Fruit fly (Drosophila melanogaster) whole organism, wandering third instar larva: Measurements from ENCODE around the gene ind.

Source experiments
- CG32264 ChIP-seq: fragments of 200-800 bp; sonication (Bioruptor generic); optimal IDR thresholded peaks from 2 replicates; lab custom pipeline; 2016; ENCODE audit warnings: missing biosample characterization, missing genetic modification characterization
- CG9705 ChIP-seq: fragments of 200-800 bp; sonication (Bioruptor generic); optimal IDR thresholded peaks from 2 replicates; lab custom pipeline; 2018; ENCODE audit warnings: missing biosample characterization, mild to moderate bottlenecking, missing genetic modification characterization
- CrebA ChIP-seq: fragments of 200-800 bp; sonication (Bioruptor generic); optimal IDR thresholded peaks from 2 replicates; lab custom pipeline; 2016; ENCODE audit warnings: missing biosample characterization, mild to moderate bottlenecking, missing genetic modification characterization, borderline replicate concordance
- Dfd ChIP-seq: fragments of >200 bp; optimal IDR thresholded peaks from 2 replicates; lab custom pipeline; 2017; ENCODE audit warnings: missing biosample characterization, missing genetic modification characterization
- Dif ChIP-seq: fragments of 200-275, 200-300 bp; sonication (Bioruptor generic); optimal IDR thresholded peaks from 2 replicates; lab custom pipeline; 2018; ENCODE audit warnings: missing biosample characterization, missing genetic modification characterization; ENCODE audit not compliant: partially characterized antibody
- HLH106 ChIP-seq: fragments of 200-800 bp; optimal IDR thresholded peaks from 3 replicates; lab custom pipeline; 2019; ENCODE audit warnings: missing biosample characterization, mild to moderate bottlenecking, missing genetic modification characterization, moderate library complexity
- Hnf4 ChIP-seq: fragments of 200-800 bp; sonication (Bioruptor generic); optimal IDR thresholded peaks from 2 replicates; lab custom pipeline; 2016; ENCODE audit warnings: missing biosample characterization, mild to moderate bottlenecking, missing genetic modification characterization
- Hr78 ChIP-seq: fragments of >200 bp; optimal IDR thresholded peaks from 2 replicates; lab custom pipeline; 2017; ENCODE audit warnings: missing biosample characterization, missing genetic modification characterization
- Hr83 ChIP-seq: fragments of 200-300 bp; sonication (Bioruptor generic); optimal IDR thresholded peaks from 2 replicates; lab custom pipeline; 2016; ENCODE audit warnings: missing biosample characterization, mild to moderate bottlenecking, missing genetic modification characterization, moderate library complexity; ENCODE audit not compliant: poor library complexity, severe bottlenecking
- Jra ChIP-seq: sonication (Bioruptor generic); optimal IDR thresholded peaks from 2 replicates; lab custom pipeline; 2016; ENCODE audit warnings: missing biosample characterization, missing genetic modification characterization
- Mio ChIP-seq: sonication (Bioruptor generic); optimal IDR thresholded peaks from 2 replicates; lab custom pipeline; 2016; ENCODE audit warnings: missing biosample characterization, missing genetic modification characterization
- Myc ChIP-seq: fragments of >200 bp; optimal IDR thresholded peaks from 2 replicates; lab custom pipeline; 2017
- N ChIP-seq: fragments of >200 bp; optimal IDR thresholded peaks from 2 replicates; lab custom pipeline; 2018; ENCODE audit warnings: missing biosample characterization, missing external identifiers, missing genetic modification characterization
- OdsH ChIP-seq: fragments of 200-800 bp; sonication (Bioruptor generic); optimal IDR thresholded peaks from 2 replicates; lab custom pipeline; 2016; ENCODE audit warnings: missing biosample characterization, mild to moderate bottlenecking, missing genetic modification characterization
- Rel ChIP-seq, 2 experiments: fragments of 200-800 bp; sonication (Bioruptor generic) in 1 of 2; optimal IDR thresholded peaks; 2 replicates in 1 of 2; 3 replicates in 1 of 2; lab custom pipeline; 2016 to 2019; ENCODE audit warnings: mild to moderate bottlenecking in 2 of 2, missing biosample characterization in 2 of 2, missing genetic modification characterization in 2 of 2, moderate library complexity in 1 of 2
- Sp1 ChIP-seq: fragments of 200-800 bp; sonication (Bioruptor generic); optimal IDR thresholded peaks from 3 replicates; lab custom pipeline; 2019; ENCODE audit warnings: missing biosample characterization, mild to moderate bottlenecking, missing genetic modification characterization, moderate library complexity
- Vsx2 ChIP-seq: fragments of 200-300, 225-300 bp; sonication (Bioruptor generic); optimal IDR thresholded peaks from 2 replicates; lab custom pipeline; 2018; ENCODE audit warnings: missing biosample characterization, missing genetic modification characterization; ENCODE audit not compliant: partially characterized antibody
- br ChIP-seq: fragments of 200-800 bp; sonication (Bioruptor generic); optimal IDR thresholded peaks from 2 replicates; lab custom pipeline; 2016; ENCODE audit warnings: missing biosample characterization, missing genetic modification characterization
- brk ChIP-seq: fragments of 200-800 bp; sonication (Bioruptor generic); optimal IDR thresholded peaks from 2 replicates; lab custom pipeline; 2016; ENCODE audit warnings: missing biosample characterization, mild to moderate bottlenecking, missing genetic modification characterization
- dl ChIP-seq, 2 experiments: fragments of 175-275, 200-275 bp in 1 of 2; fragments of 200-275 bp in 1 of 2; sonication (Bioruptor generic); optimal IDR thresholded peaks; lab custom pipeline; 2018; ENCODE audit warnings: mild to moderate bottlenecking in 2 of 2, missing biosample characterization in 2 of 2, missing genetic modification characterization in 2 of 2, moderate library complexity in 2 of 2; ENCODE audit not compliant: partially characterized antibody in 2 of 2, insufficient read depth in 1 of 2
- dmrt93B ChIP-seq: fragments of 200-800 bp; sonication (Bioruptor generic); optimal IDR thresholded peaks from 2 replicates; lab custom pipeline; 2018; ENCODE audit warnings: missing biosample characterization, mild to moderate bottlenecking, missing genetic modification characterization
- ey ChIP-seq: fragments of 200-800 bp; sonication (Bioruptor generic); optimal IDR thresholded peaks from 2 replicates; lab custom pipeline; 2016; ENCODE audit warnings: missing biosample characterization, missing genetic modification characterization
- foxo ChIP-seq, 2 experiments: fragments of 200-800 bp; sonication (Bioruptor generic); optimal IDR thresholded peaks; 2 replicates in 1 of 2; 3 replicates in 1 of 2; lab custom pipeline; 2016 to 2017; ENCODE audit warnings: missing biosample characterization in 2 of 2, missing genetic modification characterization in 2 of 2
- fru ChIP-seq: fragments of 200-800 bp; sonication (Bioruptor generic); optimal IDR thresholded peaks from 3 replicates; lab custom pipeline; 2016; ENCODE audit warnings: missing biosample characterization, mild to moderate bottlenecking, missing genetic modification characterization
- h ChIP-seq: fragments of 200-800 bp; sonication (Bioruptor generic); optimal IDR thresholded peaks from 3 replicates; lab custom pipeline; 2016; ENCODE audit warnings: missing biosample characterization, mild to moderate bottlenecking, missing genetic modification characterization
- jim ChIP-seq: fragments of 175-275, 200-325 bp; sonication (Bioruptor generic); optimal IDR thresholded peaks from 2 replicates; lab custom pipeline; 2016; ENCODE audit warnings: missing biosample characterization, mild to moderate bottlenecking, missing genetic modification characterization
- lola ChIP-seq: fragments of >200 bp; optimal IDR thresholded peaks from 2 replicates; lab custom pipeline; 2017; ENCODE audit warnings: missing biosample characterization, missing genetic modification characterization
- pan ChIP-seq: fragments of >200 bp; optimal IDR thresholded peaks from 2 replicates; lab custom pipeline; 2017
- psq ChIP-seq: fragments of 200-800 bp; sonication (Bioruptor generic); optimal IDR thresholded peaks from 3 replicates; lab custom pipeline; 2017; ENCODE audit warnings: missing biosample characterization, mild to moderate bottlenecking, missing genetic modification characterization, moderate library complexity
- rgr ChIP-seq: fragments of 200-800 bp; sonication (Bioruptor generic); optimal IDR thresholded peaks from 3 replicates; lab custom pipeline; 2016; ENCODE audit warnings: missing biosample characterization, mild to moderate bottlenecking, missing genetic modification characterization
- sage ChIP-seq: fragments of 200-800 bp; sonication (Bioruptor generic); optimal IDR thresholded peaks from 2 replicates; lab custom pipeline; 2016; ENCODE audit warnings: missing biosample characterization, mild to moderate bottlenecking, missing genetic modification characterization
- sv ChIP-seq: fragments of 200-800 bp; sonication (Bioruptor generic); optimal IDR thresholded peaks from 3 replicates; lab custom pipeline; 2016; ENCODE audit warnings: missing biosample characterization, missing genetic modification characterization
- tai ChIP-seq: sonication (Bioruptor generic); optimal IDR thresholded peaks from 2 replicates; lab custom pipeline; 2016; ENCODE audit warnings: missing biosample characterization, missing genetic modification characterization
- usp ChIP-seq: fragments of >200 bp; optimal IDR thresholded peaks from 2 replicates; lab custom pipeline; 2017; ENCODE audit warnings: missing biosample characterization, missing genetic modification characterization
- woc ChIP-seq: sonication (Bioruptor generic); optimal IDR thresholded peaks from 2 replicates; lab custom pipeline; 2016; ENCODE audit warnings: missing biosample characterization, mild to moderate bottlenecking, missing genetic modification characterization

The ind gene

DNA sequence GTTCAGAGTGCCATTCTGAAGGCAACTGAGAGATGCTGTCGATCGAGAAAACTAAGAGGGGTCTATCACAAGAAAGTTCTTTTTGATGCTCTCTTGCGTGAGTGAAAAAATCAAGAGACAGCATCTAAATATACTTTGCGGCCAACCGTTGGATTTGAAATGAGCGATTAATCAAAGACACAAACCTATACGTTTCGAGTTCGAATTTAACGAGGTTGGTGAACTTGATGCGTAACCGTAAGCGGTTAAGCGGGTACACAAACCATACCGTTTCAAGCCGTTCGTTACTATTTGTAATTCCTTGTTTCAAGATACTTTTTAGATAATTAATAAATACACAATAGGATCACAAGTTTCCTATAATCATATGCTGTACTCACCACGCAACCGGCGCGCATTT, 28.4 kb upstream of the ind start:
- TF ChIP-seq N (GFP tag; lab: Kevin White, UChicago) (no peak), fru (GFP tag; lab: Kevin White, UChicago) (no peak), Myc (lab: Kevin White, UChicago) (peak; percentile 84), foxo (GFP tag; optimal IDR thresholded peaks at IDR 0.05; lab: Kevin White, UChicago) (no peak)

dm6 chr3L:15064877-15065276, 21.2 kb upstream of the ind start, which contains the start of gene Sytbeta:
Gene Sytbeta (minus strand): TSS chr3L:15064977.
- TF ChIP-seq h, result no peak
- no peak for TF ChIP-seq sv (GFP tag; lab: Kevin White, UChicago)
- no peak for TF ChIP-seq Hr83
- TF ChIP-seq sage (GFP tag; lab: Kevin White, UChicago), result no peak
- TF ChIP-seq Mio (GFP tag; lab: Kevin White, UChicago), result no peak
- no peak for TF ChIP-seq ey (GFP tag; lab: Kevin White, UChicago)
- TF ChIP-seq CG9705 (GFP tag; lab: Kevin White, UChicago), result no peak
- TF ChIP-seq Hnf4, result no peak
- no peak for TF ChIP-seq dmrt93B
- TF ChIP-seq OdsH, result no peak
- no peak for TF ChIP-seq foxo (GFP tag; optimal IDR thresholded peaks at IDR 0.05; lab: Kevin White, UChicago)
- no peak for TF ChIP-seq CrebA
- no peak for TF ChIP-seq N (GFP tag; lab: Kevin White, UChicago)

DNA sequence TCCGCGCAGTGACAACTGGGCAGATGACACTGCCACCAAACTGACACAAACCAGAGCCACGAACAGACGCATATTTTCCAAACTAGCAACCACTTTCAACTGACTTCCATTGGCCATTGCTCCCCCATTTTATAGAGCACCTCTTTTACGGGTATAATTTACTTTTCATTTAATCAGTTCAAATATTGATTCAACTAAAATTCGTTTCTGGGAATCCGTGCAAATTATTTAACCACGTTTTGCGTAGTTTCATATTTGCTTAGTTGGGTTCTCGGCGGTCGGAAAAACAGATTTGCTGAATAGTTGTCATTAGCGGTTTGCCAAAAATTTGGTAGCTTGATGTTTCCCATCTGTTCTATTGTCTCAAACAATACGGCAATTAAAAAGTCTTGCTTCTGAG, 17.9 kb upstream of the ind start, which contains the start of gene CG13460:
TSS of gene CG13460 (minus strand) at position 101 of the 400 bp plus-strand sequence.
- no peak for TF ChIP-seq Hnf4
- TF ChIP-seq Sp1 (GFP tag; lab: Kevin White, UChicago), result no peak
- no peak for TF ChIP-seq ey (GFP tag; lab: Kevin White, UChicago)
- no peak for TF ChIP-seq CrebA
- no peak for TF ChIP-seq Jra (GFP tag; lab: Kevin White, UChicago)

dm6 chr3L:15054477-15054876, 10.8 kb upstream of the ind start, which contains the start of gene EAChm:
Gene EAChm (plus strand): TSS chr3L:15054777.
- TF ChIP-seq Myc (lab: Kevin White, UChicago) (no peak), ey (GFP tag; lab: Kevin White, UChicago) (no peak), psq (GFP tag; lab: Kevin White, UChicago) (no peak), CrebA (no peak), usp (GFP tag; lab: Kevin White, UChicago) (no peak), brk (no peak)

DNA sequence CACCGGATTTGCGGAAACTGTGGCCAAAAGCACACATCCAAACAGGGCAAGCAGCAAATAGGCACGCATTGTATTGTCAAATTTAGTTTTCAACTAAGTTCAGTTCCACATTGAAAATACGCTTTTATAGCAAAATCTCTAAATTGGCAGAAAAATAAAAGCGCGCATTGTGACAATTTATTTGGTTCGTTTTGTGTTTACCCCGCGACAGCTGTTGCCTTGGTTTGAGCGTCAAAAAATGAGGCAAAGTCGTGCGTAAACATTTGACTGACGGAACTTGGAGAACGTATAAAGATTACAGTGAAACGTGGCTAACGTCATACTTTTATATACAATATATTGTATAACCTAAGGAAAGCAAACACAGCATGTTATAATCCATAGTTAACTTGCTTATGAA, 10.3 kb upstream of the ind start, which contains the start of gene CG18649:
TSS of gene CG18649 (minus strand) at position 101 of the 400 bp plus-strand sequence.
- TF ChIP-seq Hr78 (GFP tag; lab: Kevin White, UChicago) (no peak), OdsH (no peak), Rel (GFP tag; optimal IDR thresholded peaks at IDR 0.05; lab: Kevin White, UChicago) (no peak), Rel (tag; optimal IDR thresholded peaks at IDR 0.05; lab: Kevin White, UChicago) (no peak)

DNA sequence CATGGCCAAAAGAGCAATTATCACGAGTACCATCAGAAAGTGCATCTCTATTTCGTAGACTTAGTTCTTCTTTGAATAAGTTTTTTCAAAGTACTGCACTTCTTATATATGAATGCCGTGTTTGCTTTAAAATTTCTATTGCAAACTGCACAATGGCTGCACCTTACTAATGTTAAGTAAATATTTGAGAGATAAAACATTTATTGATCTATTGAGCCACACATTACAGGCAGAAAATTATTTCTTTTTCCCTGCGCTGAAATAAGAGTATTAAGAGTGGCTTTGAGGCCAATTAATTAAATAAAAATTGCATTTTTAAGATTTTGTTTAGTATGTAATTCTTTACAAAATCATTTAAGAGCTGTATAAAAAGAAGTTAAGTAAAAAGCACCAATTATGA, 9.5 kb upstream of the ind start, which contains the start of gene CG43680:
TSS of gene CG43680 (minus strand) at position 101 of the 400 bp plus-strand sequence.
- TF ChIP-seq Dfd, result no peak
- TF ChIP-seq Rel (GFP tag; optimal IDR thresholded peaks at IDR 0.05; lab: Kevin White, UChicago), result no peak
- TF ChIP-seq Rel (tag; optimal IDR thresholded peaks at IDR 0.05; lab: Kevin White, UChicago), result no peak
- TF ChIP-seq Dif (GFP tag; lab: Kevin White, UChicago), result no peak
- TF ChIP-seq dl (GFP tag; optimal IDR thresholded peaks at IDR 0.05; lab: Kevin White, UChicago; ENCODE audit: insufficient read depth in 1 of 2, partially characterized antibody in 2 of 2), result no peak
- TF ChIP-seq sage (GFP tag; lab: Kevin White, UChicago), result no peak
- no peak for TF ChIP-seq Jra (GFP tag; lab: Kevin White, UChicago)
- no peak for TF ChIP-seq jim (GFP tag; lab: Kevin White, UChicago)
- TF ChIP-seq h, result no peak

- no peak for TF ChIP-seq tai (GFP tag; lab: Kevin White, UChicago)
- TF ChIP-seq HLH106, result no peak
- no peak for TF ChIP-seq CG32264 (GFP tag; lab: Kevin White, UChicago)
- TF ChIP-seq ey (GFP tag; lab: Kevin White, UChicago), result no peak
- no peak for TF ChIP-seq psq (GFP tag; lab: Kevin White, UChicago)
- no peak for TF ChIP-seq br
- no peak for TF ChIP-seq brk
- TF ChIP-seq h, result no peak
- no peak for TF ChIP-seq lola (GFP tag; lab: Kevin White, UChicago)
- TF ChIP-seq sv (GFP tag; lab: Kevin White, UChicago), result no peak
- no peak for TF ChIP-seq rgr (GFP tag; lab: Kevin White, UChicago)
- TF ChIP-seq Mio (GFP tag; lab: Kevin White, UChicago), result no peak
- no peak for TF ChIP-seq Hr78 (GFP tag; lab: Kevin White, UChicago)
- no peak for TF ChIP-seq Vsx2 (GFP tag; lab: Kevin White, UChicago)
- no peak for TF ChIP-seq OdsH
- TF ChIP-seq usp (GFP tag; lab: Kevin White, UChicago), result no peak
- TF ChIP-seq jim (GFP tag; lab: Kevin White, UChicago), result no peak
- TF ChIP-seq woc (GFP tag; lab: Kevin White, UChicago), result no peak
- TF ChIP-seq pan (lab: Kevin White, UChicago), result no peak
- no peak for TF ChIP-seq CG9705 (GFP tag; lab: Kevin White, UChicago)
Measured at dm6 chr3L:15052390-15052789, 8.7 kb upstream of the ind start, which contains the start of gene CG13461. Gene CG13461 (minus strand): TSS chr3L:15052490.
